Fruit fly (Drosophila melanogaster): Measurements from ENCODE around the gene CRAT.

DNA sequence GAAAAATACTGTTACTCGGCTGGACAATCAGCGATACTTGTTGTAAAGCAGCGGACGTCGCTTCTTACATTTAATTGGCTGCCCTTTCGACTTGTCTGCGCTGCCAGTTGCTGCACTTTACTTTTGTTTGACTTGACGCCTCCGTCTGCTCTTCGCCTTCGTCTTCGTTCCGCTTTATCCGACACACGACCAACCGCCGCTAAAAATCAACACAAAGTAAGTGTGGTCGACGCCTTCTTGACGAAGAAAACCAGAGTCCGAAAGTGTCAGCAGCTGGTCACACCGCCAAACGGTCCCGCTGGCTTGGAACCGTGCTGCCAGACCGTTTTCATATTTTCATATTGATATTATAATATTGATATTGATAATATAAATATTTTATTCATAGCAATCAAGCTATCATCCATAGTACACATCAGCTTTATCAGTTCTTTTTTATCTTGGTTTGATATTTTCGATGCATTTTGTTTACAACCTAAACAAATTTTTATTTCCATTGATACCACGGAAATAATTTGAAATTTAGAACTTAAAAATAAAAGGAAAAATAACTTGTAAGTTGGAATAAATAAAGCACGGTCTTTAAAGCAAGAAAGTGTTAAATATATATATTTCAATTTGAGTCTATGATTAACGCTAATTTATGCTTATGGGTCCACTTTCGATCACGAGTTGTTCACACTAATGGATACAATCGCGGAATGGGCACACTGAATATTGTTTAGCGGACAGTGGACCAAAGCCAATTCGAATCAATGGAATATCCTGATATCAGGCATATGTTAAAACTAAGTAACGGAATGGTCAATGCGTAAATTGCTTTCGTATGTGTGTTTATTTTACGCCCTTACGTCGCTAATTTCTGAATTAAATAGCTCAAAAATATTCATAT is 30.1 kb upstream of the CRAT start, which contains the start of gene Dmtn:
- TF ChIP-seq CG8319 (GFP tag; optimal IDR thresholded peaks at IDR 0.05) (no peak), CG3919 (GFP tag; optimal IDR thresholded peaks at IDR 0.05) (peak; percentile 59), CG16779 (tag; optimal IDR thresholded peaks at IDR 0.05) (peak; percentile 37), spab (GFP tag; optimal IDR thresholded peaks at IDR 0.05) (no peak), Sox15 (GFP tag; optimal IDR thresholded peaks at IDR 0.05) (no peak), CG34406 (GFP tag; optimal IDR thresholded peaks at IDR 0.05) (peak; percentile 15), topi (GFP tag; optimal IDR thresholded peaks at IDR 0.05) (no peak), OdsH (GFP tag; optimal IDR thresholded peaks at IDR 0.05) (peak; percentile 22), Sox14 (GFP tag; optimal IDR thresholded peaks at IDR 0.05) (peak; percentile 29), Met (GFP tag; optimal IDR thresholded peaks at IDR 0.05) (no peak), Hr4 (GFP tag; optimal IDR thresholded peaks at IDR 0.05) (peak; percentile 35)

Data from whole organism, prepupa.